Worm (Caenorhabditis elegans): ENCODE measurements around the gene srab-12.

DNA sequence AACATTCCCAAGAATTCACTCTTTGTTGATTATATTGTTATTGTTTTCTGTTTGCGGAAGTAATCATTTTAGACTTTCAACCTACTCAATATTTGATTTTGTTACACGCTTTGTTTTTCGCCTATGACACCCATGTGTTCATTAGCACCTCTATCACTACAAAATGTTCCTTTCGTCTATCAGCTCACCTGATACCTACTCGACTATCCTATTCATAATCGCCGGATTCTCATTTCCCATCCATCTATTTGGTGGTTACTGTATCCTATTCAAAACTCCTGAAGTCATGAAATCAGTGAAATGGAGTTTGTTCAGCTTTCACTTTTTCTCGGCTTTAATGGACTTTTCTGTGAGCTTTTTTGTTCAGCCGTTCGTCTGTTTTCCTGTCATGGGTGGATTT lies 21.9 kb upstream of the srab-12 start, which contains the start of gene srh-291:
- no peak for TF ChIP-seq unc-39 (tag; optimal IDR thresholded peaks at IDR 0.05)
- no peak for TF ChIP-seq mdl-1 (tag; optimal IDR thresholded peaks at IDR 0.05)
- TF ChIP-seq fos-1 (tag; optimal IDR thresholded peaks at IDR 0.05), result no peak
- no peak for TF ChIP-seq nhr-67 (tag; optimal IDR thresholded peaks at IDR 0.05)
- no peak for TF ChIP-seq unc-62 (GFP tag; optimal IDR thresholded peaks at IDR 0.05)
- no peak for TF ChIP-seq eor-1 (tag; optimal IDR thresholded peaks at IDR 0.05)
- TF ChIP-seq egl-5 (tag; optimal IDR thresholded peaks at IDR 0.05), result no peak
- TF ChIP-seq nhr-43 (tag; optimal IDR thresholded peaks at IDR 0.05; ENCODE audit: poor library complexity, severe bottlenecking), result no peak
- no peak for TF ChIP-seq pqm-1 (tag; optimal IDR thresholded peaks at IDR 0.05)
- TF ChIP-seq nhr-77 (tag; optimal IDR thresholded peaks at IDR 0.05), result no peak
- no peak for TF ChIP-seq nhr-237 (tag; optimal IDR thresholded peaks at IDR 0.05)
- no peak for TF ChIP-seq ama-1 (optimal IDR thresholded peaks at IDR 0.05)
- no peak for TF ChIP-seq snpc-4 (tag; optimal IDR thresholded peaks at IDR 0.05)
- TF ChIP-seq tbx-2 (tag; optimal IDR thresholded peaks at IDR 0.05), result no peak
